Worm (Caenorhabditis elegans) whole organism, young adult: ENCODE data around the gene ilys-6.

Experiments used
- B0261.1 ChIP-seq: sonication (generic microtip); optimal IDR thresholded peaks from 2 replicates; lab custom pipeline; 2016; ENCODE audit warnings: mild to moderate bottlenecking, missing genetic modification characterization, moderate library complexity, missing compliant biosample characterization
- B0336.3 ChIP-seq: fragments of 200-800 bp; sonication (Bioruptor generic); IDR thresholded peaks from 2 replicates; pipeline ENCODE4 v1.3.6; 2022; ENCODE audit warnings: missing genetic modification characterization, missing compliant biosample characterization
- C06A6.2 ChIP-seq: fragments of 200-800 bp; sonication (Bioruptor generic); conservative IDR thresholded peaks from 2 replicates; pipeline ENCODE4 v1.3.6; 2022; ENCODE audit warnings: missing genetic modification characterization, missing compliant biosample characterization
- C17E4.6 ChIP-seq: fragments of 200-800 bp; sonication (Bioruptor generic); IDR thresholded peaks from 2 replicates; pipeline ENCODE4 v1.3.6; 2022; ENCODE audit warnings: missing genetic modification reagents, missing genetic modification characterization, missing compliant biosample characterization
- F37B4.10 ChIP-seq: fragments of 200-800 bp; sonication (Bioruptor generic); IDR thresholded peaks from 2 replicates; pipeline ENCODE4 v1.3.6; 2022; ENCODE audit warnings: missing genetic modification characterization, missing compliant biosample characterization
- F57A8.1 ChIP-seq: fragments of 200-800 bp; sonication (Bioruptor generic); optimal IDR thresholded peaks from 2 replicates; lab custom pipeline; 2018; ENCODE audit warnings: mild to moderate bottlenecking, missing genetic modification characterization, moderate library complexity, missing compliant biosample characterization
- T07F8.4 ChIP-seq: sonication (generic microtip); optimal IDR thresholded peaks from 2 replicates; lab custom pipeline; 2016; ENCODE audit warnings: mild to moderate bottlenecking, missing genetic modification characterization, moderate library complexity, missing compliant biosample characterization
- Y95B8A.8 ChIP-seq: fragments of 200-800 bp; sonication (Bioruptor generic); IDR thresholded peaks from 2 replicates; pipeline ENCODE4 v1.3.6; 2022; ENCODE audit warnings: missing genetic modification reagents, missing genetic modification characterization, missing compliant biosample characterization
- aptf-3 ChIP-seq: fragments of 200-800 bp; sonication (Bioruptor generic); IDR thresholded peaks from 2 replicates; pipeline ENCODE4 v1.3.6; 2022; ENCODE audit warnings: missing genetic modification characterization, missing compliant biosample characterization
- cebp-2 ChIP-seq: fragments of 200-800 bp; sonication (Bioruptor generic); IDR thresholded peaks from 2 replicates; pipeline ENCODE4 v1.3.6; 2022; ENCODE audit warnings: missing genetic modification characterization, missing compliant biosample characterization
- ceh-100 ChIP-seq: fragments of 200-800 bp; sonication (Bioruptor generic); IDR thresholded peaks from 2 replicates; pipeline ENCODE4 v1.3.6; 2022; ENCODE audit warnings: missing genetic modification reagents, missing genetic modification characterization, missing compliant biosample characterization
- ceh-79 ChIP-seq: sonication (generic microtip); optimal IDR thresholded peaks from 2 replicates; lab custom pipeline; 2017; ENCODE audit warnings: mild to moderate bottlenecking, missing genetic modification characterization, missing compliant biosample characterization
- die-1 ChIP-seq: sonication (generic microtip); optimal IDR thresholded peaks from 2 replicates; lab custom pipeline; 2016; ENCODE audit warnings: missing genotype, mild to moderate bottlenecking, missing genetic modification characterization, missing compliant biosample characterization
- dpl-1 ChIP-seq: fragments of 150-350 bp; optimal IDR thresholded peaks from 2 replicates; lab custom pipeline; 2014; ENCODE audit warnings: missing biosample characterization, missing genetic modification reagents, missing genetic modification characterization
- egrh-3 ChIP-seq: fragments of 200-800 bp; sonication (Bioruptor generic); IDR thresholded peaks from 2 replicates; pipeline ENCODE4 v1.3.6; 2022; ENCODE audit warnings: missing genetic modification reagents, missing genetic modification characterization, missing compliant biosample characterization
- ets-4 ChIP-seq: fragments of 200-800 bp; sonication (Bioruptor generic); optimal IDR thresholded peaks from 2 replicates; lab custom pipeline; 2018; ENCODE audit warnings: mild to moderate bottlenecking, missing genetic modification characterization, missing compliant biosample characterization
- gei-17 ChIP-seq: fragments of 200-800 bp; sonication (Bioruptor generic); optimal IDR thresholded peaks from 2 replicates; lab custom pipeline; 2018; ENCODE audit warnings: mild to moderate bottlenecking, missing genetic modification characterization, missing compliant biosample characterization
- lag-1 ChIP-seq: fragments of 200-800 bp; sonication (Bioruptor generic); IDR thresholded peaks from 2 replicates; pipeline ENCODE4 v1.3.6; 2022; ENCODE audit warnings: missing genetic modification reagents, missing genetic modification characterization, missing compliant biosample characterization
- let-607 ChIP-seq, 2 experiments: fragments of 200-800 bp in 1 of 2; sonication (Bioruptor generic) in 1 of 2; sonication (generic microtip) in 1 of 2; optimal IDR thresholded peaks; 2 replicates each; lab custom pipeline; 2016 to 2018; ENCODE audit warnings: mild to moderate bottlenecking in 2 of 2, missing compliant biosample characterization in 2 of 2, missing genetic modification characterization in 2 of 2, moderate library complexity in 2 of 2, missing genotype in 1 of 2
- lin-26 ChIP-seq: fragments of 200-800 bp; sonication (Bioruptor generic); IDR thresholded peaks from 2 replicates; pipeline ENCODE4 v1.3.6; 2022; ENCODE audit warnings: missing genetic modification reagents, missing genetic modification characterization, missing compliant biosample characterization
- lin-54 ChIP-seq: fragments of 200-800 bp; sonication (Bioruptor generic); optimal IDR thresholded peaks from 2 replicates; lab custom pipeline; 2018; ENCODE audit warnings: mild to moderate bottlenecking, missing genetic modification characterization, missing compliant biosample characterization
- lsy-27 ChIP-seq: sonication (generic microtip); optimal IDR thresholded peaks from 2 replicates; lab custom pipeline; 2017; ENCODE audit warnings: missing genetic modification characterization, mild to moderate bottlenecking, missing compliant biosample characterization, antibody characterized with exemption, missing genotype, borderline replicate concordance; ENCODE audit not compliant: insufficient read depth
- mcd-1 ChIP-seq: fragments of 200-800 bp; sonication (Bioruptor generic); IDR thresholded peaks from 2 replicates; pipeline ENCODE4 v1.3.6; 2022; ENCODE audit warnings: missing genetic modification reagents, missing genetic modification characterization, missing compliant biosample characterization
- nfyb-1 ChIP-seq: fragments of 200-800 bp; sonication (Bioruptor generic); IDR thresholded peaks from 2 replicates; pipeline ENCODE4 v1.3.6; 2022; ENCODE audit warnings: missing genetic modification reagents, missing genetic modification characterization, missing compliant biosample characterization
- nhr-120 ChIP-seq: fragments of 200-800 bp; sonication (Bioruptor generic); IDR thresholded peaks from 2 replicates; pipeline ENCODE4 v1.3.6; 2022; ENCODE audit warnings: missing genetic modification characterization, missing compliant biosample characterization
- nhr-80 ChIP-seq: sonication (generic microtip); optimal IDR thresholded peaks from 2 replicates; lab custom pipeline; 2016; ENCODE audit warnings: missing genetic modification characterization, missing compliant biosample characterization
- pha-4 ChIP-seq: fragments of 150-350 bp; sonication (generic microtip); optimal IDR thresholded peaks from 2 replicates; lab custom pipeline; 2014; ENCODE audit warnings: missing biosample characterization, missing genetic modification reagents, missing genetic modification characterization
- rec-8 ChIP-seq, 2 experiments: sonication (generic microtip); optimal IDR thresholded peaks; 2 replicates each; lab custom pipeline; 2016; ENCODE audit warnings: mild to moderate bottlenecking in 2 of 2, missing genetic modification characterization in 2 of 2, missing genetic modification reagents in 2 of 2, missing genotype in 2 of 2, missing biosample characterization in 1 of 2, missing compliant biosample characterization in 1 of 2, moderate library complexity in 1 of 2
- sea-2 ChIP-seq: fragments of 200-800 bp; sonication (Bioruptor generic); IDR thresholded peaks from 2 replicates; pipeline ENCODE4 v1.3.6; 2022; ENCODE audit warnings: missing genetic modification characterization, missing compliant biosample characterization
- snpc-1.3 ChIP-seq: sonication (generic microtip); optimal IDR thresholded peaks from 2 replicates; lab custom pipeline; 2017; ENCODE audit warnings: missing genetic modification characterization, mild to moderate bottlenecking, missing compliant biosample characterization, antibody characterized with exemption, moderate library complexity, missing genotype, missing genetic modification reagents; ENCODE audit not compliant: insufficient read depth
- snpc-3.4 ChIP-seq: sonication (generic microtip); optimal IDR thresholded peaks from 2 replicates; lab custom pipeline; 2017; ENCODE audit warnings: missing genetic modification characterization, mild to moderate bottlenecking, missing compliant biosample characterization, antibody characterized with exemption, moderate library complexity, missing genotype, missing genetic modification reagents
- tbp1 ChIP-seq: fragments of 200-800 bp; sonication (Bioruptor generic); optimal IDR thresholded peaks from 2 replicates; lab custom pipeline; 2018; ENCODE audit warnings: mild to moderate bottlenecking, missing genetic modification characterization, missing compliant biosample characterization
- tlf-1 ChIP-seq: fragments of 200-800 bp; sonication (Bioruptor generic); optimal IDR thresholded peaks from 2 replicates; lab custom pipeline; 2018; ENCODE audit warnings: mild to moderate bottlenecking, missing genetic modification characterization, missing compliant biosample characterization
- unc-62 ChIP-seq: fragments of 150-350 bp; optimal IDR thresholded peaks from 2 replicates; lab custom pipeline; 2014; ENCODE audit warnings: missing biosample characterization, missing genetic modification reagents, missing genetic modification characterization
- xnd-1 ChIP-seq: sonication (generic microtip); optimal IDR thresholded peaks from 2 replicates; lab custom pipeline; 2016; ENCODE audit warnings: missing genotype, missing genetic modification reagents, missing genetic modification characterization, missing compliant biosample characterization
- zim-3 ChIP-seq: sonication (generic microtip); optimal IDR thresholded peaks from 2 replicates; lab custom pipeline; 2017; ENCODE audit warnings: mild to moderate bottlenecking, missing genetic modification characterization, moderate library complexity, missing compliant biosample characterization
- ztf-26 ChIP-seq: sonication (generic microtip); optimal IDR thresholded peaks from 2 replicates; lab custom pipeline; 2017; ENCODE audit warnings: missing genetic modification characterization, missing compliant biosample characterization

ilys-6 gene

ce11 chrIV:4063573-4063972 lies at the start of gene ilys-6:
Gene ilys-6 (minus strand): TSS chrIV:4063673.
- TF ChIP-seq lag-1 (GFP tag; lab: Robert Waterston, UW) (no peak), ceh-100 (GFP tag; lab: Robert Waterston, UW) (no peak), Y95B8A.8 (GFP tag; lab: Robert Waterston, UW) (no peak), ceh-79 (tag; lab: Kevin White, UChicago) (no peak)

DNA sequence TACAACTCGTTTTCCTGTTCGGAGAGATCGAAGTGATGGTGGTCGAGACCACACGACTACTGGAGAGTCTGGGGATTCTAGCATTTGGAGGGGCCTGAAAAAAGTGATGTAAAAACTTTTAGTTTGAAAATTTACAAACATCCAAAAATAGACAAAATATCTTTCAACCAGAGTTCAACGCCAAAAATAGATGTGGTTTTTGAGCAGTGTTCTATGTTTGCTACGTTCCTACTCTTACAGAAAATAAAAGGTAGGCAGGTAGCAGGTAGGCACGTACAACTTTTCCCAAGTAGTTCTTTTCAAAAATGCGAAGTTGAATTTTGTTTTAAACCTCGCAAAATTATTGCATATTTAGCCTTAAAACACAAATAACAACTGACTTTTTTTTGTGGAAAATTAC lies 48.9 kb upstream of the ilys-6 start, which contains the start of gene F49F1.14:
F49F1.14 (minus strand) TSS at position 101 of the 400 bp plus-strand sequence.
- TF ChIP-seq aptf-3 (no peak), tlf-1 (no peak), T07F8.4 (tag; lab: Kevin White, UChicago) (no peak), nfyb-1 (GFP tag; lab: Robert Waterston, UW) (no peak), B0336.3 (GFP tag; lab: Robert Waterston, UW) (no peak), gei-17 (GFP tag; lab: Kevin White, UChicago) (no peak), pha-4 (no peak), snpc-3.4 (tag; lab: Kevin White, UChicago) (no peak), lsy-27 (tag; lab: Kevin White, UChicago) (no peak), snpc-1.3 (tag; lab: Kevin White, UChicago) (no peak), rec-8 (tag; optimal IDR thresholded peaks at IDR 0.05; lab: Kevin White, UChicago) (no peak)

DNA sequence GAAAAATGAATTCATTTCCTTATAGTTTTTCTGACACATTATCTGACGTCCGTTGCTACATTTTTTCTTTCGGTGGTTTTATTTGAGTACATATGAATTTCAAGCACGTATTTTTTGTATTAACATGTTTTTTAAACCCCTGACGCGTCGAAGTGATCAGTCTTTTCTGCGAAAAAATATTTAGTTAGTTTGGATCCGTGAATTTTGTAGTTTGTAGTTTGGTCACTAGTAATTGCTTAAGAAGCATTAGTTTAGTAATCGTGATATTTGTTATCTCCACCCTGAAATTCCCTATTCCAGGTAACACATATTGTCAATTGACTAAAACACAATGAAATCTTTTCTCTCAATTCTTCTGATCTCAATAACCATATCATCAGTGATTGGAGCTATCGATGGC lies 45.3 kb upstream of the ilys-6 start, which contains the start of gene C35B1.7:
C35B1.7 (plus strand) TSS at position 301 of the 400 bp plus-strand sequence.
- TF ChIP-seq sea-2 (GFP tag; lab: Robert Waterston, UW) (no peak), egrh-3 (GFP tag; lab: Robert Waterston, UW) (no peak), ztf-26 (tag; lab: Kevin White, UChicago) (no peak), nhr-120 (GFP tag; lab: Robert Waterston, UW) (no peak), C17E4.6 (GFP tag; lab: Robert Waterston, UW) (no peak), die-1 (tag; lab: Kevin White, UChicago) (no peak), zim-3 (tag; lab: Kevin White, UChicago) (no peak), B0261.1 (tag; lab: Kevin White, UChicago) (no peak), ceh-100 (GFP tag; lab: Robert Waterston, UW) (no peak), B0336.3 (GFP tag; lab: Robert Waterston, UW) (no peak)

DNA sequence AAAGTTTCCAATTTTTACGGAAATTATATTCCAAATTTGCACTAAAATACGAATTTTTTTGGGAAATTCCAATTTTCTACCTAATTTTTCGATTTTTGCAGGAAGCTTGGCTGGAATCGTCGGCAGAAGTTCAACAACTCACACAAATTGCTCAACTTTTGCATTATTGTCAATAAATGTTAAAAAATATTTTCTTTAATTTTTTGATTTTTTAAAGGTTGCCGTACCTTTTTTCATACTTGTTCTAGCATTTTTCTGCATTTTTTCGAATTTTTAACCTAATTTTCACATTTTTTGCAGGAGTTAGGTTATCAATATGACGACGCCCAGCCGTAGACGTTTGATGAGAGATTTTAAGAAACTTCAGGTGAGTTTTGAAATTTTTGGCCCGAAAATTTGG lies 39.2 kb upstream of the ilys-6 start, which contains the start of gene ubc-1:
ubc-1 (plus strand) TSS at position 301 of the 400 bp plus-strand sequence.
- TF ChIP-seq unc-62 (GFP tag; lab: Kevin White, UChicago), result no peak
- no peak for TF ChIP-seq xnd-1 (tag; lab: Kevin White, UChicago)
- no peak for TF ChIP-seq F37B4.10 (GFP tag; lab: Robert Waterston, UW)
- TF ChIP-seq ceh-79 (tag; lab: Kevin White, UChicago), result no peak
- TF ChIP-seq let-607 (tag; optimal IDR thresholded peaks at IDR 0.05; lab: Kevin White, UChicago), result no peak
- no peak for TF ChIP-seq rec-8 (tag; optimal IDR thresholded peaks at IDR 0.05; lab: Kevin White, UChicago)

DNA sequence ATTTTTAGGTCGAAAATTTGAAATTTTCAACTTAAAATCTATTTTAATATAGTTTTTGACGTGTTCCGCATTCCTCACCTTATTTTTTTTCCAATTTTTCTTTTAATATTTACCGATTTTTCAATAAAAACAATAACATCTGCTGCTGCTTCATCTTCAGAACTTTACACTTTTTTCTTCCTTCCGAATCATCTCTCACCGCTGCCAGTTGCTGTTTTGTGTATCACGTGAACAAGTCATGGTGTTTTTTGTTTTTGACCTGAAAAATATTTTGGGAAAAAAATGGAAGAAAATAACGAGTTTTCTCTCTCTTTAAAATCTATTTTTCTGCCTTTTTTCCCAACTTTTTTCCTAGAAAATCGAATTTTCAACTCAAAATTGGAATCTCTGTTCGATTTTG lies 36.3 kb upstream of the ilys-6 start:
- TF ChIP-seq F57A8.1 (GFP tag; lab: Kevin White, UChicago) (no peak), tbp1 (GFP tag; lab: Kevin White, UChicago) (no peak), dpl-1 (GFP tag; lab: Kevin White, UChicago) (no peak), C06A6.2 (GFP tag; lab: Robert Waterston, UW) (no peak), mcd-1 (GFP tag; lab: Robert Waterston, UW) (no peak), lin-54 (GFP tag; lab: Kevin White, UChicago) (no peak), lin-26 (GFP tag; lab: Robert Waterston, UW) (no peak), cebp-2 (GFP tag; lab: Robert Waterston, UW) (no peak), nhr-80 (no peak), ets-4 (GFP tag; lab: Kevin White, UChicago) (no peak)
